Worm (Caenorhabditis elegans) whole organism, L3 larva: Measurements from ENCODE around the gene C16C8.5.

Source experiments
- R02D3.7 ChIP-seq: fragments of 150-350 bp; optimal IDR thresholded peaks from 2 replicates; lab custom pipeline; 2014; ENCODE audit warnings: missing biosample characterization, missing genetic modification characterization
- ZK546.5 ChIP-seq: sonication (generic microtip); optimal IDR thresholded peaks from 2 replicates; lab custom pipeline; 2017; ENCODE audit warnings: missing biosample characterization, missing genetic modification characterization
- aly-2 ChIP-seq: fragments of 150-350 bp; optimal IDR thresholded peaks from 2 replicates; lab custom pipeline; 2014; ENCODE audit warnings: missing biosample characterization, missing genetic modification characterization
- ama-1 ChIP-seq: fragments of 150-350 bp; optimal IDR thresholded peaks from 2 replicates; lab custom pipeline; 2018
- ceh-16 ChIP-seq: sonication (generic microtip); optimal IDR thresholded peaks from 2 replicates; lab custom pipeline; 2017; ENCODE audit warnings: missing biosample characterization, missing genetic modification characterization
- ceh-28 ChIP-seq: fragments of 150-350 bp; optimal IDR thresholded peaks from 2 replicates; lab custom pipeline; 2014; ENCODE audit warnings: missing biosample characterization, missing genetic modification reagents, missing genetic modification characterization
- ceh-82 ChIP-seq: fragments of 150-350 bp; optimal IDR thresholded peaks from 2 replicates; lab custom pipeline; 2014; ENCODE audit warnings: missing biosample characterization, missing genetic modification characterization
- ceh-9 ChIP-seq: sonication (generic microtip); optimal IDR thresholded peaks from 2 replicates; lab custom pipeline; 2018; ENCODE audit warnings: missing biosample characterization, missing genetic modification characterization
- daf-12 ChIP-seq: fragments of 150-350 bp; optimal IDR thresholded peaks from 2 replicates; lab custom pipeline; 2014; ENCODE audit warnings: missing biosample characterization, missing genetic modification reagents, missing genetic modification characterization
- egl-27 ChIP-seq: sonication (generic microtip); optimal IDR thresholded peaks from 4 replicates; lab custom pipeline; 2017; ENCODE audit warnings: missing biosample characterization, missing genetic modification reagents, missing genetic modification characterization
- egl-5 ChIP-seq: fragments of 150-350 bp; optimal IDR thresholded peaks from 2 replicates; lab custom pipeline; 2017; ENCODE audit warnings: missing biosample characterization, missing genetic modification reagents, missing genetic modification characterization, inconsistent platforms
- elt-1 ChIP-seq: fragments of 150-350 bp; optimal IDR thresholded peaks from 2 replicates; lab custom pipeline; 2014; ENCODE audit warnings: missing biosample characterization, missing genetic modification characterization
- elt-2 ChIP-seq: sonication (generic microtip); optimal IDR thresholded peaks from 2 replicates; lab custom pipeline; 2016; ENCODE audit warnings: missing genetic modification reagents, mild to moderate bottlenecking, missing genetic modification characterization, missing compliant biosample characterization
- elt-3 ChIP-seq, 3 experiments: fragments of 150-350 bp in 1 of 3; sonication (generic microtip) in 2 of 3; optimal IDR thresholded peaks; 2 replicates in 2 of 3; 4 replicates in 1 of 3; lab custom pipeline; 2014 to 2017; ENCODE audit warnings: missing biosample characterization in 3 of 3, missing genetic modification characterization in 3 of 3
- eor-1 ChIP-seq, 2 experiments: fragments of 150-350 bp; optimal IDR thresholded peaks; 2 replicates each; lab custom pipeline; 2014 to 2018; ENCODE audit warnings: missing biosample characterization in 2 of 2, missing genetic modification characterization in 2 of 2
- fkh-10 ChIP-seq: sonication (generic microtip); optimal IDR thresholded peaks from 2 replicates; lab custom pipeline; 2017; ENCODE audit warnings: missing biosample characterization, missing genetic modification reagents, missing genetic modification characterization
- fkh-2 ChIP-seq: fragments of 150-350 bp; optimal IDR thresholded peaks from 2 replicates; lab custom pipeline; 2014; ENCODE audit warnings: missing biosample characterization, missing genetic modification reagents, missing genetic modification characterization
- hmg-11 ChIP-seq: sonication (generic microtip); optimal IDR thresholded peaks from 2 replicates; lab custom pipeline; 2016; ENCODE audit warnings: missing genetic modification characterization, missing compliant biosample characterization
- jun-1 ChIP-seq: fragments of 150-350 bp; optimal IDR thresholded peaks from 2 replicates; lab custom pipeline; 2014; ENCODE audit warnings: missing biosample characterization, missing genetic modification reagents, missing genetic modification characterization
- lin-15B ChIP-seq: fragments of 150-350 bp; optimal IDR thresholded peaks from 2 replicates; lab custom pipeline; 2014; ENCODE audit warnings: missing biosample characterization, missing genetic modification characterization
- lin-39 ChIP-seq: fragments of 150-350 bp; optimal IDR thresholded peaks from 2 replicates; lab custom pipeline; 2018; ENCODE audit warnings: missing biosample characterization, missing genetic modification reagents, missing genetic modification characterization
- mdl-1 ChIP-seq: fragments of 150-350 bp; optimal IDR thresholded peaks from 2 replicates; lab custom pipeline; 2014; ENCODE audit warnings: missing biosample characterization, missing genetic modification characterization
- mml-1 ChIP-seq: fragments of 150-350 bp; sonication (generic microtip); optimal IDR thresholded peaks from 3 replicates; lab custom pipeline; 2014; ENCODE audit warnings: missing biosample characterization, missing genetic modification characterization
- nfya-1 ChIP-seq: sonication (generic microtip); optimal IDR thresholded peaks from 2 replicates; lab custom pipeline; 2017; ENCODE audit warnings: missing genetic modification characterization, mild to moderate bottlenecking, missing compliant biosample characterization, antibody characterized with exemption, moderate library complexity; ENCODE audit not compliant: insufficient read depth
- nhr-23 ChIP-seq: fragments of 150-350 bp; optimal IDR thresholded peaks from 2 replicates; lab custom pipeline; 2014; ENCODE audit warnings: missing biosample characterization, missing genetic modification reagents, missing genetic modification characterization
- nhr-237 ChIP-seq: fragments of 150-350 bp; optimal IDR thresholded peaks from 2 replicates; lab custom pipeline; 2014; ENCODE audit warnings: missing biosample characterization, missing genetic modification characterization
- nhr-25 ChIP-seq: sonication (generic microtip); optimal IDR thresholded peaks from 2 replicates; lab custom pipeline; 2017; ENCODE audit warnings: missing biosample characterization, missing genetic modification characterization
- nhr-28 ChIP-seq: fragments of 150-350 bp; optimal IDR thresholded peaks from 2 replicates; lab custom pipeline; 2014; ENCODE audit warnings: missing biosample characterization, missing genetic modification characterization
- nhr-43 ChIP-seq: sonication (generic microtip); optimal IDR thresholded peaks from 2 replicates; lab custom pipeline; 2016; ENCODE audit warnings: mild to moderate bottlenecking, missing genetic modification characterization, missing compliant biosample characterization; ENCODE audit not compliant: poor library complexity, severe bottlenecking
- nhr-77 ChIP-seq: fragments of 150-350 bp; optimal IDR thresholded peaks from 2 replicates; lab custom pipeline; 2014; ENCODE audit warnings: missing biosample characterization, missing genetic modification characterization
- pha-4 ChIP-seq: fragments of 150-350 bp; optimal IDR thresholded peaks from 2 replicates; lab custom pipeline; 2014; ENCODE audit warnings: missing biosample characterization, missing genetic modification reagents, missing genetic modification characterization
- pqm-1 ChIP-seq: fragments of 150-350 bp; optimal IDR thresholded peaks from 2 replicates; lab custom pipeline; 2017; ENCODE audit warnings: missing biosample characterization, missing genetic modification characterization, inconsistent platforms
- sea-2 ChIP-seq: fragments of 150-350 bp; sonication (generic microtip); optimal IDR thresholded peaks from 4 replicates; lab custom pipeline; 2014; ENCODE audit warnings: missing biosample characterization, missing genetic modification reagents, missing genetic modification characterization
- skn-1 ChIP-seq: fragments of 150-350 bp; optimal IDR thresholded peaks from 2 replicates; lab custom pipeline; 2014; ENCODE audit warnings: missing biosample characterization, missing genetic modification characterization
- snpc-4 ChIP-seq: fragments of 150-350 bp; optimal IDR thresholded peaks from 2 replicates; lab custom pipeline; 2014; ENCODE audit warnings: missing biosample characterization, missing genetic modification characterization
- tbx-2 ChIP-seq: sonication (generic microtip); optimal IDR thresholded peaks from 2 replicates; lab custom pipeline; 2016; ENCODE audit warnings: mild to moderate bottlenecking, missing genetic modification characterization, missing compliant biosample characterization
- unc-39 ChIP-seq: sonication (generic microtip); optimal IDR thresholded peaks from 4 replicates; lab custom pipeline; 2017; ENCODE audit warnings: missing biosample characterization, missing genetic modification characterization
- unc-62 ChIP-seq: fragments of 150-350 bp; sonication (generic microtip); optimal IDR thresholded peaks from 4 replicates; lab custom pipeline; 2014; ENCODE audit warnings: missing biosample characterization, missing genetic modification reagents, missing genetic modification characterization
- zag-1 ChIP-seq: fragments of 150-350 bp; optimal IDR thresholded peaks from 2 replicates; lab custom pipeline; 2014; ENCODE audit warnings: missing biosample characterization, missing genetic modification characterization
- ztf-4 ChIP-seq: fragments of 150-350 bp; optimal IDR thresholded peaks from 2 replicates; lab custom pipeline; 2014; ENCODE audit warnings: missing biosample characterization, missing genetic modification characterization

The C16C8.5 gene

ce11 chrII:3438280-3438679 is 6.9 kb downstream of the C16C8.5 start:
- TF ChIP-seq daf-12 (tag; lab: Kevin White, UChicago) = no peak
- TF ChIP-seq nhr-23 (tag; lab: Kevin White, UChicago) = no peak
- TF ChIP-seq lin-15B = no peak
- no peak for TF ChIP-seq unc-39 (tag; lab: Kevin White, UChicago)
- no peak for TF ChIP-seq egl-5
- no peak for TF ChIP-seq mml-1 (tag; lab: Kevin White, UChicago)
- TF ChIP-seq ceh-9 (tag; lab: Kevin White, UChicago) = no peak
- no peak for TF ChIP-seq snpc-4
- no peak for TF ChIP-seq pqm-1 (tag; lab: Kevin White, UChicago)
- no peak for TF ChIP-seq jun-1
- no peak for TF ChIP-seq fkh-2 (tag; lab: Kevin White, UChicago)
- TF ChIP-seq nhr-77 (tag; lab: Kevin White, UChicago) = no peak
- no peak for TF ChIP-seq ceh-82
- no peak for TF ChIP-seq fkh-10

- TF ChIP-seq ZK546.5 (tag; lab: Kevin White, UChicago) (no peak), aly-2 (tag; lab: Kevin White, UChicago) (no peak), eor-1 (tag; optimal IDR thresholded peaks at IDR 0.05; lab: Kevin White, UChicago) (no peak)
Measured at ce11 chrII:3437393-3437792, 7.8 kb downstream of the C16C8.5 start.

- no peak for TF ChIP-seq pha-4
- TF ChIP-seq ZK546.5 (tag; lab: Kevin White, UChicago) = no peak
- no peak for TF ChIP-seq skn-1
Measured at ce11 chrII:3436412-3436811, 8.8 kb downstream of the C16C8.5 start, which contains the start of gene skpo-2. Gene skpo-2 (minus strand): TSS chrII:3436512.

- peak; percentile 77 for TF ChIP-seq elt-1 (tag; lab: Kevin White, UChicago)
- TF ChIP-seq unc-62 (GFP tag; lab: Kevin White, UChicago) = peak; percentile 43
- peak; percentile 43 for TF ChIP-seq nhr-43
- TF ChIP-seq snpc-4 = peak; percentile 78
- no peak for TF ChIP-seq tbx-2 (tag; lab: Kevin White, UChicago)
- peak; percentile 19 for TF ChIP-seq ama-1 (lab: Kevin White, UChicago)
- peak; percentile 56 for TF ChIP-seq nhr-25
- TF ChIP-seq sea-2 (GFP tag; lab: Kevin White, UChicago) = no peak
Measured at ce11 chrII:3434893-3435503, 10.2 kb downstream of the C16C8.5 start.

ce11 chrII:3429400-3429799 is 15.8 kb downstream of the C16C8.5 start, which contains the start of gene C16C8.18:
Gene C16C8.18 (plus strand): TSS chrII:3429700.
- TF ChIP-seq nhr-25 (no peak), skn-1 (no peak), ceh-28 (tag; lab: Kevin White, UChicago) (no peak), zag-1 (tag; lab: Kevin White, UChicago) (no peak), aly-2 (tag; lab: Kevin White, UChicago) (no peak)

ce11 chrII:3428158-3428704 is 17.0 kb downstream of the C16C8.5 start:
- TF ChIP-seq elt-3 (tag; optimal IDR thresholded peaks at IDR 0.05; lab: Kevin White, UChicago) = no peak
- no peak for TF ChIP-seq ceh-16 (tag; lab: Kevin White, UChicago)
- no peak for TF ChIP-seq nhr-237
- TF ChIP-seq pqm-1 (tag; lab: Kevin White, UChicago) = no peak
- TF ChIP-seq ama-1 (lab: Kevin White, UChicago) = no peak
- peak; percentile 66 for TF ChIP-seq hmg-11 (tag; lab: Kevin White, UChicago)
- TF ChIP-seq unc-39 (tag; lab: Kevin White, UChicago) = no peak
- TF ChIP-seq nhr-43 = no peak
- no peak for TF ChIP-seq egl-5
- no peak for TF ChIP-seq daf-12 (tag; lab: Kevin White, UChicago)
- TF ChIP-seq egl-27 (tag; lab: Kevin White, UChicago) = no peak
- TF ChIP-seq ztf-4 (tag; lab: Kevin White, UChicago) = no peak
- peak; percentile 19 for TF ChIP-seq snpc-4
- no peak for TF ChIP-seq ceh-9 (tag; lab: Kevin White, UChicago)
- TF ChIP-seq nhr-23 (tag; lab: Kevin White, UChicago) = no peak
- peak; percentile 60 for TF ChIP-seq nfya-1 (tag; lab: Kevin White, UChicago)
- TF ChIP-seq aly-2 (tag; lab: Kevin White, UChicago) = no peak
- no peak for TF ChIP-seq mml-1 (tag; lab: Kevin White, UChicago)
- TF ChIP-seq R02D3.7 (tag; lab: Kevin White, UChicago) = no peak
- peak; percentile 3 for TF ChIP-seq fkh-10
- TF ChIP-seq elt-1 (tag; lab: Kevin White, UChicago) = no peak
- no peak for TF ChIP-seq unc-62 (GFP tag; lab: Kevin White, UChicago)
- no peak for TF ChIP-seq eor-1 (tag; optimal IDR thresholded peaks at IDR 0.05; lab: Kevin White, UChicago)
- TF ChIP-seq nhr-28 = no peak
- TF ChIP-seq zag-1 (tag; lab: Kevin White, UChicago) = no peak
- TF ChIP-seq mdl-1 (tag; lab: Kevin White, UChicago) = no peak
- peak; percentile 72 for TF ChIP-seq lin-39 (tag; lab: Kevin White, UChicago)
- no peak for TF ChIP-seq elt-2 (tag; lab: Kevin White, UChicago)
- TF ChIP-seq fkh-2 (tag; lab: Kevin White, UChicago) = no peak
- TF ChIP-seq ZK546.5 (tag; lab: Kevin White, UChicago) = no peak
- no peak for TF ChIP-seq ceh-28 (tag; lab: Kevin White, UChicago)
- TF ChIP-seq jun-1 = no peak
